Worm (Caenorhabditis elegans): Measurements from ENCODE around the gene Y43F8B.7.

DNA sequence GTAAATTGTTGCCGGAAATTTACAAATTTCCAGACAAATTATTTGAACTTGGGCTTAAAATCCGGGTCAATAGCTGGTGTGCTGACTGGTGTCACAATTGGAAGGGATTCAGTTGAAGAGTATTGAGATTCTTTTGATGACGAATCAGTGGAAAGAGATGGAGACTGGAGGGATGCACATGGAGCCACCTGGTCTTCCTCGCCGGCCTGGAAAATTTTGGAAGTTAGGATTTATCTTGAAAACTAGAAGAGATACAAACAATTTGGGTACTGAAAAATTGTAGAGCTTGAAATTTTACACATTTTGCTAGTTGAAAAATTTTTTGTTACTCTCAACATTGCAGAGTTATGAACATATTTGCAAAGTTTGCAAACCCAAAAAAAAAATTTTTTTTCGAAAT is 29.6 kb downstream of the Y43F8B.7 start:
- no peak for TF ChIP-seq W03F9.2 (tag; optimal IDR thresholded peaks at IDR 0.05)
- TF ChIP-seq him-1 (tag; optimal IDR thresholded peaks at IDR 0.05), result no peak
